Worm (Caenorhabditis elegans): ENCODE measurements around the gene F44E2.10.

Gene F44E2.10

DNA sequence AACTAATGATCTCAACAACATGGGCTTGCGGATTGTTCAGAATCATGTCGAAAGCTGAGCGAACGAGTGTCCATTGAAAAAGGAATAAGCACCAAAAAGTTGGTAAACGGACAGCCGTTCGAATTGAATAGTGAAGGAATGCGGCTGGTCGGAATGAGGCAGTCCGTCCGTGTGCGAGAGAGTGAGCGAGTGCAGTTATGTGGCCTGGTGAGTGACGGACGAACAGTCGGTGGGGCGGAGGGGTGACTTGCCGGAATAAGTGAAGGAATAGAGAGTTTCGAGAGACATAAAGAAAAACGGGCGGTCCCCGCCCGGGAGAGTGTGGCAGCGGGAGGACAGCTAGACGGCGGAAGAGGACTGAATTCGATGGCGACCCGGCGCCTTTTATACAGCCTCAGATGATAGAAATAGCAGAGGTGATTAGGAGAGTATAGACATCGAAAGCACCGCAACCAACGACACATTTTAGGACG is 34.4 kb upstream of the F44E2.10 start:
- TF ChIP-seq nhr-12 (tag; optimal IDR thresholded peaks at IDR 0.05) (no peak), ztf-11 (tag; optimal IDR thresholded peaks at IDR 0.05) (no peak), pha-4 (tag; optimal IDR thresholded peaks at IDR 0.05) (peak; percentile 8), mls-2 (tag; optimal IDR thresholded peaks at IDR 0.05) (peak; percentile 17), nhr-28 (tag; optimal IDR thresholded peaks at IDR 0.05) (no peak), mab-5 (tag; optimal IDR thresholded peaks at IDR 0.05) (no peak), blmp-1 (tag; optimal IDR thresholded peaks at IDR 0.05) (no peak), bed-3 (GFP tag; optimal IDR thresholded peaks at IDR 0.05) (no peak), zip-8 (tag; optimal IDR thresholded peaks at IDR 0.05) (no peak), ham-2 (GFP tag; optimal IDR thresholded peaks at IDR 0.05) (peak; percentile 50), snpc-4 (tag; optimal IDR thresholded peaks at IDR 0.05) (no peak), nhr-2 (tag; optimal IDR thresholded peaks at IDR 0.05) (no peak), unc-62 (GFP tag; optimal IDR thresholded peaks at IDR 0.05) (peak; percentile 60), lin-13 (tag; optimal IDR thresholded peaks at IDR 0.05) (peak; percentile 39), nhr-76 (tag; optimal IDR thresholded peaks at IDR 0.05) (no peak), cnd-1 (tag; optimal IDR thresholded peaks at IDR 0.05) (peak; percentile 38), flh-1 (GFP tag; optimal IDR thresholded peaks at IDR 0.05) (no peak), sem-2 (GFP tag; optimal IDR thresholded peaks at IDR 0.05) (no peak), drap-1 (GFP tag; optimal IDR thresholded peaks at IDR 0.05) (peak; percentile 74), M03D4.4 (tag; optimal IDR thresholded peaks at IDR 0.05) (peak; percentile 60), sptf-1 (tag; optimal IDR thresholded peaks at IDR 0.05) (peak; percentile 57), hlh-1 (tag; optimal IDR thresholded peaks at IDR 0.05) (peak; percentile 70), unc-120 (tag; optimal IDR thresholded peaks at IDR 0.05; ENCODE audit: poor library complexity, severe bottlenecking) (peak; percentile 84), ces-1 (GFP tag; optimal IDR thresholded peaks at IDR 0.05) (no peak), ceh-39 (tag; optimal IDR thresholded peaks at IDR 0.05) (no peak)

DNA sequence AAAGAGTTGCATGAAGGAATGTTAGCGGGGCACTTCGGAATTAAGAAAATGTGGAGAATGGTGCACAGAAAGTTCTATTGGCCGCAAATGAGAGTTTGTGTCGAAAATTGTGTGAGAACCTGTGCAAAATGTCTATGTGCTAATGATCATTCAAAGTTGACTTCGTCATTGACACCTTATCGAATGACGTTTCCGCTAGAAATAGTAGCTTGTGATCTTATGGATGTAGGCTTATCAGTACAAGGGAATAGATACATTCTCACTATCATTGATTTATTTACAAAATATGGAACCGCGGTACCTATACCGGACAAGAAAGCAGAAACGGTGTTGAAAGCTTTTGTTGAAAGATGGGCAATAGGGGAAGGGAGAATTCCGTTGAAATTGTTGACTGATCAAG is 27.6 kb upstream of the F44E2.10 start:
- TF ChIP-seq blmp-1 (tag; optimal IDR thresholded peaks at IDR 0.05) = no peak
- no peak for TF ChIP-seq tbx-8 (GFP tag; optimal IDR thresholded peaks at IDR 0.05)
- no peak for TF ChIP-seq pha-4 (tag; optimal IDR thresholded peaks at IDR 0.05)
- no peak for TF ChIP-seq mab-5 (tag; optimal IDR thresholded peaks at IDR 0.05)
- no peak for TF ChIP-seq unc-120 (tag; optimal IDR thresholded peaks at IDR 0.05; ENCODE audit: poor library complexity, severe bottlenecking)

DNA sequence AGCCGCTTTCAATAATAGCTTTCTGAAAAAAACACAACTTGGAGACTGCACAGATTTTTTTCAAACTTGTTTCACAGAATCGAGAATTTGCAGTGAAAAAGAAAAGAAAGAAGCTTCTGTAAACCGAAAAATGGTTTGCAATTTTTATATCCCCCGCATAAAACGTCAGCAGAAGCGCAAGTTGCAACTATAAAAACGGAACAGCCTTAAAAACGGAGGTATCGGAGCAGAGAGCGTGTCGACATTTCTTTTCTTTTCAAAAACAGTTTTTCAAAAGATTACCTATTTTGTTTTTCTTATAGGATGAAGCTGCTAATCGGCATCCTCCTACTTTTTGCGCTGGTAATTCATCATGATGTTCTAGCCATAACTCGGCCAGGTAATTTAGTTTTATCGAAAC is 21.1 kb upstream of the F44E2.10 start, which contains the start of gene plg-1:
plg-1 (plus strand) TSS at position 301 of the 400 bp plus-strand sequence.
- TF ChIP-seq ceh-39 (tag; optimal IDR thresholded peaks at IDR 0.05) = no peak
- no peak for TF ChIP-seq mab-5 (tag; optimal IDR thresholded peaks at IDR 0.05)
- no peak for TF ChIP-seq nhr-12 (tag; optimal IDR thresholded peaks at IDR 0.05)

DNA sequence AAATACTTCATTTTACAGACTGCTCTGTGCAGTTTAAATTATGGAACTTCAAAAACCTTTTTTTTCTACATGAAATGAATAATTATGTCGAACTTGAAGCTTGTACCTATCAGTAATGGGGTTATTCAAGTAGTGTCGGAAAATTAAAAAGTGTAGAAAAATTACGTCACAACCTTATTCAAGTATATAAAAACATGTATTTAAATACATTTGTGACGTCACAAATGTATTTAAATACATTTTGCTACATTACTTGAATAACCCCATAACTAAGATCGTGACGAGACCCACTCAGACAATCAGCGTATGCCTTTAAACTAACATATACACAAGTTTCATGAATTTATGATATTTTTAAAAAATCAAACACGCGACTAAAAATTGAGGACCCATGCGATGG is 20.1 kb upstream of the F44E2.10 start:
- TF ChIP-seq zip-8 (tag; optimal IDR thresholded peaks at IDR 0.05) = peak; percentile 91

DNA sequence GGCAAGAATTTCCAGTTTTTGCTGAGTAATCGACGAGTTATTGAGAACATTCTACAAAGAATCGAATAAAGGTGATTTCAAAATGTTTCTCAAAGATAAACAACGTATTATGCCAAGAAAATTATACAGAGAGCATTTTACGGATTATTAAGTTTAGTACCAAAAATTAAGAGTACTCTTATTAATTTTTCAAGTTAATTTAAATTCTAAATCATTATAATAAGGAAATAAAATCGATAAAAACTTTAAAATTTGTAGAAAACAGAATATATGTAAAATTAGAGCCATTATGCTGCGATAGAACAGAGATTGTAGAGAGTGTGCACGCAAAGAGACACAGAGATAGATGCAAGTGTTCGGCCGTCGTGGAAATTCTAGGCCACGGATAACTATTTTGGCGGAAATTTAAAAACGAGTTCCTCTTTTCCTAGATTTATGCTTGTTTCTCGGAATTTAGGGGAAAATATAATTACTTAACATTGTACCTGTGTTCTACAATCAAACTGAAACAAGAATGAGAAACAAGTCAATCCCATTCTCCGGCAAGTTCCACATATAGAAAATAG is 19.7 kb upstream of the F44E2.10 start, which contains the start of gene F44E2.9:
F44E2.9 (minus strand) TSS at position 51 of the 566 bp plus-strand sequence.
- peak; percentile 41 for TF ChIP-seq sptf-1 (tag; optimal IDR thresholded peaks at IDR 0.05)
- TF ChIP-seq bed-3 (GFP tag; optimal IDR thresholded peaks at IDR 0.05) = no peak
- peak; percentile 5 for TF ChIP-seq hlh-1 (tag; optimal IDR thresholded peaks at IDR 0.05)

DNA sequence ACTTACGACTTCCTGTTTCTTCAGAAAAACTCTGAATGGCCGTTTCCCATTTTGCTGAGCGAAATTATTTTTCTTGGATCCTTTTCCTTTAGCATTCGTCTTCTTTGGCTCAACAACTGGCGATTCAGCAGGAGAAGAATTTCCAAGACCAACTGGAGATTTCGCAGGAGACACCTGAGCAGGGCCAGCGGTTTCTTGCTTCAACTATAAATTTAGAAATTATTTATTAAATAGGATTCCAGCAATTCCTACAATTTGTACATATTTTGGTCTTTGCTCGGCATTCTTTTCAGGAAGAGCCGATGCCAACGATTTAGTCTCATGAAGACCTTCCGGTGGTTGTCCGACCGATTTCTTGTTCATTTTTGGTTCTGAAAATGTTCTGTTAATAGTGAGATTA is 18.6 kb upstream of the F44E2.10 start, which contains the start of gene F44E2.8:
F44E2.8 (minus strand) TSS at position 371 of the 400 bp plus-strand sequence.
- TF ChIP-seq lsy-2 (tag; optimal IDR thresholded peaks at IDR 0.05) = no peak
- no peak for TF ChIP-seq bed-3 (GFP tag; optimal IDR thresholded peaks at IDR 0.05)
- no peak for TF ChIP-seq pha-4 (tag; optimal IDR thresholded peaks at IDR 0.05)
- no peak for TF ChIP-seq cnd-1 (tag; optimal IDR thresholded peaks at IDR 0.05)
- TF ChIP-seq ceh-43 (GFP tag; optimal IDR thresholded peaks at IDR 0.05) = no peak

DNA sequence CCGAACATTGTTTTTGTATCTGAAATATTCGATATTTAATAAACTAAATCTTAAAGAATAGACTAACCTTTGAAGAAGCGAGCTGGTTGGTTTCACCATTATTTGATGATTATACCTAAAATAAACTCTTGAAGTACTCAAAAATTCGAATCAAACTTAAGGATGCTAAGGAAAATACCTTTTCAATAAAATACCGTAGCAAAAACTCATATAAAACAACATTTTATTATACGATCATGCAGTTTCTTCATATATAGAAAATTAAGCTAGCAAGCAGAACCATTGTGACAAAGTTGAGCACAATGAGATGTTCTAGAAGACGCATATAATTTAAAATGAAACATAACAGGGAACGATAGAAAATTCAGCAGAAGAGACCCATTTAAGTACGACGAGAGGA is 17.5 kb upstream of the F44E2.10 start, which contains the start of gene F44E2.7:
F44E2.7 (minus strand) TSS at position 101 of the 400 bp plus-strand sequence.
- TF ChIP-seq unc-39 (tag; optimal IDR thresholded peaks at IDR 0.05) (no peak), drap-1 (GFP tag; optimal IDR thresholded peaks at IDR 0.05) (no peak), mab-5 (tag; optimal IDR thresholded peaks at IDR 0.05) (no peak), blmp-1 (tag; optimal IDR thresholded peaks at IDR 0.05) (no peak), sem-2 (GFP tag; optimal IDR thresholded peaks at IDR 0.05) (no peak), lin-13 (tag; optimal IDR thresholded peaks at IDR 0.05) (no peak), M03D4.4 (tag; optimal IDR thresholded peaks at IDR 0.05) (no peak), nhr-12 (tag; optimal IDR thresholded peaks at IDR 0.05) (no peak), tbx-8 (GFP tag; optimal IDR thresholded peaks at IDR 0.05) (no peak), elt-3 (tag; optimal IDR thresholded peaks at IDR 0.05) (no peak), ceh-39 (tag; optimal IDR thresholded peaks at IDR 0.05) (no peak), cnd-1 (tag; optimal IDR thresholded peaks at IDR 0.05) (no peak), nhr-2 (tag; optimal IDR thresholded peaks at IDR 0.05) (no peak), mep-1 (tag; optimal IDR thresholded peaks at IDR 0.05) (no peak), unc-120 (tag; optimal IDR thresholded peaks at IDR 0.05; ENCODE audit: poor library complexity, severe bottlenecking) (no peak), elt-1 (tag; optimal IDR thresholded peaks at IDR 0.05; ENCODE audit: borderline replicate concordance, insufficient read depth) (no peak), ceh-43 (GFP tag; optimal IDR thresholded peaks at IDR 0.05) (no peak), nhr-237 (tag; optimal IDR thresholded peaks at IDR 0.05) (no peak), unc-62 (GFP tag; optimal IDR thresholded peaks at IDR 0.05) (no peak), pha-4 (tag; optimal IDR thresholded peaks at IDR 0.05) (no peak)
